Worm (Caenorhabditis elegans) whole organism, midembryonic: ENCODE data around the gene W07G4.7.

Experiments
- T22C8.4 ChIP-seq: fragments of 200-800 bp; sonication (Bioruptor generic); IDR thresholded peaks from 2 replicates; pipeline ENCODE4 v1.3.6; 2022; ENCODE audit warnings: missing genetic modification characterization, missing compliant biosample characterization
- cog-1 ChIP-seq: sonication (generic microtip); optimal IDR thresholded peaks from 2 replicates; lab custom pipeline; 2016; ENCODE audit warnings: missing genetic modification characterization, missing compliant biosample characterization
- med-1 ChIP-seq: sonication (generic microtip); optimal IDR thresholded peaks from 2 replicates; lab custom pipeline; 2017; ENCODE audit warnings: missing genetic modification characterization, mild to moderate bottlenecking, missing compliant biosample characterization, antibody characterized with exemption, missing genetic modification reagents; ENCODE audit not compliant: insufficient read depth
- tab-1 ChIP-seq: fragments of 200-800 bp; sonication (Bioruptor generic); IDR thresholded peaks from 2 replicates; pipeline ENCODE4 v1.3.6; 2022; ENCODE audit warnings: missing genetic modification characterization, missing compliant biosample characterization

DNA sequence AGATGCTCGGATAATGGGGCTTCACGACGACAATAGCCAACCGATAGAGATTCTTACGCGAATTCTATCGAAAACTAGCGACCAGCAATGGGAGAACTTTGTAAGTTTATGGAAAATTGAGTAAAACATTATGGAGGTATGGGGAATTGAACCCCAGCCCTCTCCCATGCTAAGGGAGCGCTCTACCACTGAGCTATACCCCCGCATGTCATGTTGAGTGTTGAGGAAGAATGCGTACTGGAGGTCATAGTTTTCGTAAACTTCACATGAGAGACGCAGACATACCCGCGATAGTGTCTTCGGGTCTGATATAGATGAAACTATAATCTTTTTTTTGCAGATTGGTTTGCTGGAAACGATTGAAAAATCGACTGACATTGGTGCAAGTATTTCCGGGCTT lies 31.1 kb downstream of the W07G4.7 start:
- peak; percentile 93 for TF ChIP-seq tab-1
- peak; percentile 30 for TF ChIP-seq med-1
- peak; percentile 52 for TF ChIP-seq cog-1 (tag; lab: Kevin White, UChicago)
- peak; percentile 80 for TF ChIP-seq T22C8.4 (GFP tag; lab: Robert Waterston, UW)
